Worm (Caenorhabditis elegans) whole organism, L4/young adult: ENCODE measurements around the gene R13H9.6.
A peak's percentile ranks its signal among the peaks of the same experiment; 100 is the strongest.

Source experiments
- W03F9.2 ChIP-seq: fragments of 150-350 bp; optimal IDR thresholded peaks from 2 replicates; lab custom pipeline; 2014; ENCODE audit warnings: missing biosample characterization, missing genetic modification characterization
- dao-5 ChIP-seq: sonication (generic microtip); optimal IDR thresholded peaks from 2 replicates; lab custom pipeline; 2016; ENCODE audit warnings: missing genotype, missing genetic modification characterization, moderate library complexity, missing compliant biosample characterization
- him-1 ChIP-seq: sonication (generic microtip); optimal IDR thresholded peaks from 2 replicates; lab custom pipeline; 2016; ENCODE audit warnings: missing genotype, missing genetic modification reagents, missing genetic modification characterization, missing compliant biosample characterization

DNA sequence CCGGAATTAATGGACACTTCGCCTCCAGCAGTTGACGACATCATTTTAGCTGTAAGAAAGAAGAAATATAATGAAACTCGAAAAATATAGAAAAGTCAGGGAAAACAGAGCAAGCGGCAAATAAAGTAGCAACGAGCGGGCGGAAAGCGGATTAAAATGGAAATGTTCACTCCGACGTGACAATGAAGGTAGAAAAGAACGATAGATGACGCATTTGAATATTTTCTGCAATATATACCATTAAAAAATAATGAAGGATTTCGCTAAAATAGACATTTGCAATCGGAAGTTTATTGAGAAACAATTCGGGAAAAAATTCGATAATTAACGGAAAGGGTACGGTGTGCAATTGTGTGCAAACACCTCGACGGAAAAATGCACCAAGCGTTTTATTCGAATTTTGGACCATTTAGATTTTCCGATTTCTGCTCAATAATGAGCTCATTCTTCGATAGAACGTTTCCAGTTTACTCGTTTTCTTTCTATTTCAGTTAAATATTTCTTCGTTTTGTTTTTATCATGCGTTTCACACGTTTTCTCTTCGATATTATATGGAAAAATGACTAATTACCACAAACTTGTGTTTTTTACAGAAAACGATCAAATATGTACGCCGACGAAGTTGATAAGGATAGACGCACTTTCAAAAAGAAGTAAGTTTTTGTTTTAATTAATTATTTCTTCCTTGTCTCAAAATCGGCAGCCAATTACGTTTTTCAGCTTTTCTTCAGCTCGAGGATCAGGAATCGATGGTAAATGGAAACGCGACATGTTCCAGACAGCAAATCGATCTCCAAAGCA lies 22.8 kb upstream of the R13H9.6 start, which contains the start of the genes snpn-1 and C02B10.4:
- TF ChIP-seq him-1 (tag; lab: Kevin White, UChicago) (peak; percentile 15), W03F9.2 (tag; lab: Kevin White, UChicago) (peak; percentile 52), dao-5 (tag; lab: Kevin White, UChicago) (no peak)
